Worm (Caenorhabditis elegans) whole organism, L3 larva: ENCODE results near the gene lst-5.

ENCODE experiments used
- aly-2 ChIP-seq: fragments of 150-350 bp; optimal IDR thresholded peaks from 2 replicates; lab custom pipeline; 2014; ENCODE audit warnings: missing biosample characterization, missing genetic modification characterization
- ceh-82 ChIP-seq: fragments of 150-350 bp; optimal IDR thresholded peaks from 2 replicates; lab custom pipeline; 2014; ENCODE audit warnings: missing biosample characterization, missing genetic modification characterization
- jun-1 ChIP-seq: fragments of 150-350 bp; optimal IDR thresholded peaks from 2 replicates; lab custom pipeline; 2014; ENCODE audit warnings: missing biosample characterization, missing genetic modification reagents, missing genetic modification characterization
- lin-39 ChIP-seq: fragments of 150-350 bp; optimal IDR thresholded peaks from 2 replicates; lab custom pipeline; 2018; ENCODE audit warnings: missing biosample characterization, missing genetic modification reagents, missing genetic modification characterization
- nhr-12 ChIP-seq: fragments of 150-350 bp; optimal IDR thresholded peaks from 2 replicates; lab custom pipeline; 2014; ENCODE audit warnings: missing biosample characterization, missing genetic modification characterization
- nhr-67 ChIP-seq: fragments of 150-350 bp; optimal IDR thresholded peaks from 2 replicates; lab custom pipeline; 2014; ENCODE audit warnings: missing biosample characterization, missing genetic modification characterization
- snpc-4 ChIP-seq: fragments of 150-350 bp; optimal IDR thresholded peaks from 2 replicates; lab custom pipeline; 2014; ENCODE audit warnings: missing biosample characterization, missing genetic modification characterization
- zag-1 ChIP-seq: fragments of 150-350 bp; optimal IDR thresholded peaks from 2 replicates; lab custom pipeline; 2014; ENCODE audit warnings: missing biosample characterization, missing genetic modification characterization
- ztf-11 ChIP-seq: fragments of 150-350 bp; optimal IDR thresholded peaks from 2 replicates; lab custom pipeline; 2014; ENCODE audit warnings: missing biosample characterization, missing genetic modification characterization
- ztf-4 ChIP-seq: fragments of 150-350 bp; optimal IDR thresholded peaks from 2 replicates; lab custom pipeline; 2014; ENCODE audit warnings: missing biosample characterization, missing genetic modification characterization

DNA sequence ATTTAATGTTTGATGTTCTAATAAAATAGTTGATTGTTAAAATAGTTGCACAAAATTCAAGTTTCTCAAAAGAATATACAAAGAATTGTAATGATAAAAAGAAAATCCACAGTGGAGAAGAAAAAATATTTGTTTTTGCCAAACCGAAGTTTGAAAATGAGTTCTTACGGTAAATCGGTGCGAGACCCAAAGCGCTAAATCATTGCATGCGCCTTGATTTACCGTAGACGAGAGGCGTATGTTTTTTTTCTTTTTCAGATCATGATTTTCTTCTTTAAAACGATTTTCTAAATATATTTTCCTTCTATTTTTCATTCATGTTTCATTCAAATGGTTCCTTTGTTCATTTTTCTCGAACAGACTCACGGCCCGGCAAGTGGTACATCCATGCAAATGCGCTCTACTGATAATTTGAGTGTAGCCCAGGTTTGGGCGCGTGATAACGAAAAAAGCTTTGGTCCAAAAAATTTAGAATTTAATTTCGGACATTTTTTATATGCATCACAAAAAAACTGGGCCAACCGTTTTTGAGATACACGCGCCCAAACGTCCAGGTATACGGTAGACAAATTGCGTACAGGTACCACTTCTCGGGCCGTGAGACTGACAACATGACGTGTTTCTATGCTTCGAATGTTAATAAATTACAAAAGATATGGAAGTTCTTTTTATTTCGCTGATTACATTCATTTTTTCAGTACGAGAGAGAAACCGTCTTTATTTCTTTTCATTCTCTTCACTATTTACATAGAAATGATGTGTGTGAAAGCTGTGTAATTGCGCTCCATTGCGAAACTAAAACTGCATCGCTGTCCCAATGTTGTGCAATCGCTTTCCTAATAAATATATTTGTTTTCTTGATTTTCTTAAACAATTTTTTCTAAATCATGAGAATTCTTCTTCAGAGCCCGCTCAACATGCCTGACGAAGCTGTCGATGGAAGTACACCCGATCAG lies 2.5 kb downstream of the lst-5 start, which contains the start of gene znf-598:
- TF ChIP-seq ztf-11 (no peak), ztf-4 (no peak), zag-1 (no peak), ceh-82 (tag; lab: Kevin White, UChicago) (no peak), aly-2 (tag; lab: Kevin White, UChicago) (no peak), jun-1 (tag; lab: Kevin White, UChicago) (no peak), nhr-12 (tag; lab: Kevin White, UChicago) (no peak), nhr-67 (no peak), snpc-4 (tag; lab: Kevin White, UChicago) (peak; percentile 64), lin-39 (tag; lab: Kevin White, UChicago) (no peak)
